Fruit fly (Drosophila melanogaster) whole organism, embryonic: Measurements from ENCODE around the gene CG10863.

Source experiments
- Abd-B ChIP-seq: fragments of 200-800 bp; sonication (Bioruptor generic); optimal IDR thresholded peaks from 2 replicates; lab custom pipeline; 2018; ENCODE audit warnings: missing biosample characterization, mild to moderate bottlenecking, missing genetic modification characterization, moderate library complexity
- Antp ChIP-seq: fragments of 200-800 bp; sonication (Bioruptor generic); optimal IDR thresholded peaks from 3 replicates; lab custom pipeline; 2016; ENCODE audit warnings: missing biosample characterization, missing genetic modification characterization
- Atf6 ChIP-seq: fragments of 200-800 bp; sonication (Bioruptor generic); IDR thresholded peaks from 2 replicates; pipeline ENCODE4 v1.3.6; 2022; ENCODE audit warnings: missing biosample characterization, missing genetic modification characterization
- Bgb ChIP-seq: fragments of 200-800 bp; sonication (Bioruptor generic); IDR thresholded peaks from 2 replicates; pipeline ENCODE4 v1.3.6; 2022; ENCODE audit warnings: missing biosample characterization, missing genetic modification characterization; ENCODE audit not compliant: partially characterized antibody
- CG10147 ChIP-seq: fragments of 200-800 bp; sonication (Bioruptor generic); optimal IDR thresholded peaks from 2 replicates; lab custom pipeline; 2019; ENCODE audit warnings: missing biosample characterization, mild to moderate bottlenecking, missing genetic modification characterization, moderate library complexity
- CG13123 ChIP-seq: fragments of 200-800 bp; sonication (Bioruptor generic); optimal IDR thresholded peaks from 2 replicates; lab custom pipeline; 2016; ENCODE audit warnings: missing biosample characterization, missing genetic modification characterization
- CG14014 ChIP-seq: fragments of 200-800 bp; sonication (Bioruptor generic); IDR thresholded peaks from 2 replicates; pipeline ENCODE4 v1.3.6; 2022; ENCODE audit warnings: missing biosample characterization, missing genetic modification characterization
- CG17328 ChIP-seq: fragments of 200-800 bp; sonication (Bioruptor generic); IDR thresholded peaks from 2 replicates; pipeline ENCODE4 v1.3.6; 2022; ENCODE audit warnings: missing biosample characterization, missing genetic modification characterization
- CG2678 ChIP-seq: fragments of 200-800 bp; sonication (Bioruptor generic); optimal IDR thresholded peaks from 3 replicates; lab custom pipeline; 2019; ENCODE audit warnings: missing biosample characterization, mild to moderate bottlenecking, missing genetic modification characterization, moderate library complexity
- CG33213 ChIP-seq: fragments of 200-800 bp; sonication (Bioruptor generic); optimal IDR thresholded peaks from 3 replicates; lab custom pipeline; 2016; ENCODE audit warnings: missing biosample characterization, missing genetic modification characterization
- CG9437 ChIP-seq: fragments of 200-800 bp; sonication (Bioruptor generic); optimal IDR thresholded peaks from 2 replicates; lab custom pipeline; 2018; ENCODE audit warnings: missing biosample characterization, mild to moderate bottlenecking, missing genetic modification characterization
- CG9932 ChIP-seq: fragments of 200-800 bp; sonication (Bioruptor generic); IDR thresholded peaks from 2 replicates; pipeline ENCODE4 v1.3.6; 2022; ENCODE audit warnings: missing biosample characterization, missing genetic modification characterization
- Dbx ChIP-seq: fragments of 200-800 bp; sonication (Bioruptor generic); IDR thresholded peaks from 3 replicates; pipeline ENCODE4 v1.3.6; 2022; ENCODE audit warnings: missing biosample characterization, missing genetic modification characterization
- ERR ChIP-seq: fragments of 200-800 bp; sonication (Bioruptor generic); optimal IDR thresholded peaks from 2 replicates; lab custom pipeline; 2016; ENCODE audit warnings: missing biosample characterization, missing genetic modification characterization
- HLH4C ChIP-seq: fragments of 200-800 bp; sonication (Bioruptor generic); IDR thresholded peaks from 3 replicates; pipeline ENCODE4 v1.3.6; 2022; ENCODE audit warnings: missing biosample characterization, missing genetic modification characterization; ENCODE audit not compliant: partially characterized antibody
- Hmr ChIP-seq: fragments of 200-800 bp; sonication (Bioruptor generic); optimal IDR thresholded peaks from 3 replicates; lab custom pipeline; 2017; ENCODE audit warnings: mild to moderate bottlenecking, missing biosample characterization, missing genetic modification reagents, missing genetic modification characterization
- Hr51 ChIP-seq, 2 experiments: fragments of 200-800 bp; sonication (Bioruptor generic); optimal IDR thresholded peaks; 2 replicates in 1 of 2; 3 replicates in 1 of 2; lab custom pipeline; 2016 to 2018; ENCODE audit warnings: missing biosample characterization in 2 of 2, missing genetic modification characterization in 2 of 2, mild to moderate bottlenecking in 1 of 2, moderate library complexity in 1 of 2
- Hsf ChIP-seq: fragments of 200-800 bp; sonication (Bioruptor generic); optimal IDR thresholded peaks from 3 replicates; lab custom pipeline; 2016; ENCODE audit warnings: missing biosample characterization, missing genetic modification characterization
- Kr ChIP-seq: fragments of 200-800 bp; sonication (Bioruptor generic); optimal IDR thresholded peaks from 2 replicates; lab custom pipeline; 2017; ENCODE audit warnings: missing biosample characterization, mild to moderate bottlenecking, missing genetic modification characterization
- Lhr ChIP-seq: fragments of 200-800 bp; sonication (Bioruptor generic); optimal IDR thresholded peaks from 3 replicates; lab custom pipeline; 2017; ENCODE audit warnings: mild to moderate bottlenecking, missing biosample characterization, missing genetic modification reagents, missing genetic modification characterization
- MESR4 ChIP-seq: fragments of 200-800 bp; sonication (Bioruptor generic); optimal IDR thresholded peaks from 2 replicates; lab custom pipeline; 2018; ENCODE audit warnings: missing biosample characterization, mild to moderate bottlenecking, missing genetic modification characterization, moderate library complexity
- Max ChIP-seq: fragments of 200-800 bp; sonication (Bioruptor generic); optimal IDR thresholded peaks from 2 replicates; lab custom pipeline; 2016; ENCODE audit warnings: missing biosample characterization, mild to moderate bottlenecking, missing genetic modification characterization
- Mrtf ChIP-seq: fragments of 200-800 bp; sonication (Bioruptor generic); IDR thresholded peaks from 3 replicates; pipeline ENCODE4 v1.3.6; 2022; ENCODE audit warnings: missing biosample characterization, missing genetic modification characterization
- Myb ChIP-seq: fragments of 200-800 bp; sonication (Bioruptor generic); optimal IDR thresholded peaks from 2 replicates; lab custom pipeline; 2016; ENCODE audit warnings: missing biosample characterization, missing genetic modification characterization
- Nf-YA ChIP-seq: fragments of 200-800 bp; sonication (Bioruptor generic); IDR thresholded peaks from 2 replicates; pipeline ENCODE4 v1.3.6; 2022; ENCODE audit warnings: missing biosample characterization, missing genetic modification characterization
- Oli ChIP-seq: fragments of 200-800 bp; sonication (Bioruptor generic); optimal IDR thresholded peaks from 2 replicates; lab custom pipeline; 2018; ENCODE audit warnings: missing biosample characterization, mild to moderate bottlenecking, missing genetic modification characterization, moderate library complexity
- Pdp1 ChIP-seq, 2 experiments: fragments of 200-800 bp; sonication (Bioruptor generic); optimal IDR thresholded peaks; 3 replicates each; lab custom pipeline; 2016; ENCODE audit warnings: missing biosample characterization in 2 of 2, missing genetic modification characterization in 2 of 2, mild to moderate bottlenecking in 1 of 2, moderate library complexity in 1 of 2
- Ravus ChIP-seq: fragments of 200-800 bp; sonication (Bioruptor generic); IDR thresholded peaks from 2 replicates; pipeline ENCODE4 v1.3.6; 2022; ENCODE audit warnings: missing biosample characterization, missing genetic modification characterization
- Sox100B ChIP-seq: fragments of 200-800 bp; sonication (Bioruptor generic); optimal IDR thresholded peaks from 3 replicates; lab custom pipeline; 2018; ENCODE audit warnings: missing biosample characterization, mild to moderate bottlenecking, missing genetic modification characterization
- Stat92E ChIP-seq, 3 experiments: fragments of >200 bp in 2 of 3; fragments of 200-800 bp in 1 of 3; sonication (Bioruptor generic) in 1 of 3; optimal IDR thresholded peaks; 2 replicates each; lab custom pipeline; 2017 to 2019; ENCODE audit warnings: missing biosample characterization in 3 of 3, missing genetic modification characterization in 3 of 3, mild to moderate bottlenecking in 1 of 3, moderate library complexity in 1 of 3
- ara ChIP-seq: fragments of 200-800 bp; sonication (Bioruptor generic); IDR thresholded peaks from 2 replicates; pipeline ENCODE4 v1.3.6; 2022; ENCODE audit warnings: missing biosample characterization, missing genetic modification characterization
- az2 ChIP-seq: fragments of 200-800 bp; sonication (Bioruptor generic); optimal IDR thresholded peaks from 3 replicates; lab custom pipeline; 2016; ENCODE audit warnings: missing biosample characterization, missing genetic modification characterization
- chm ChIP-seq: fragments of 200-800 bp; sonication (Bioruptor generic); IDR thresholded peaks from 2 replicates; pipeline ENCODE4 v1.3.6; 2022; ENCODE audit warnings: missing biosample characterization, missing genetic modification characterization
- crc ChIP-seq: fragments of 200-800 bp; sonication (Bioruptor generic); optimal IDR thresholded peaks from 2 replicates; lab custom pipeline; 2016; ENCODE audit warnings: missing biosample characterization, missing genetic modification characterization
- cwo ChIP-seq: fragments of 200-800 bp; sonication (Bioruptor generic); optimal IDR thresholded peaks from 3 replicates; lab custom pipeline; 2017; ENCODE audit warnings: missing biosample characterization, missing genetic modification characterization, mild to moderate bottlenecking, moderate library complexity, missing genetic modification reagents
- da ChIP-seq: fragments of 200-800 bp; sonication (Bioruptor generic); optimal IDR thresholded peaks from 2 replicates; lab custom pipeline; 2016; ENCODE audit warnings: missing biosample characterization, missing genetic modification characterization
- en ChIP-seq: fragments of 200-800 bp; sonication (Bioruptor generic); optimal IDR thresholded peaks from 2 replicates; lab custom pipeline; 2016; ENCODE audit warnings: missing biosample characterization, missing genetic modification characterization
- grn ChIP-seq: fragments of 200-800 bp; sonication (Bioruptor generic); optimal IDR thresholded peaks from 3 replicates; lab custom pipeline; 2017; ENCODE audit warnings: missing biosample characterization, missing genetic modification characterization
- gsb ChIP-seq: fragments of 200-800 bp; sonication (Bioruptor generic); IDR thresholded peaks from 2 replicates; pipeline ENCODE4 v1.3.6; 2022; ENCODE audit warnings: missing biosample characterization, missing genetic modification characterization
- kah ChIP-seq: fragments of 200-800 bp; sonication (Bioruptor generic); optimal IDR thresholded peaks from 2 replicates; lab custom pipeline; 2018; ENCODE audit warnings: missing biosample characterization, mild to moderate bottlenecking, missing genetic modification characterization
- nerfin-2 ChIP-seq: fragments of 200-800 bp; sonication (Bioruptor generic); IDR thresholded peaks from 2 replicates; pipeline ENCODE4 v1.3.6; 2022; ENCODE audit warnings: missing biosample characterization, missing genetic modification characterization; ENCODE audit not compliant: partially characterized antibody
- odd ChIP-seq: fragments of 200-800 bp; sonication (Bioruptor generic); optimal IDR thresholded peaks from 2 replicates; lab custom pipeline; 2017; ENCODE audit warnings: missing biosample characterization, mild to moderate bottlenecking, missing genetic modification characterization
- p53 ChIP-seq: fragments of 200-800 bp; sonication (Bioruptor generic); optimal IDR thresholded peaks from 2 replicates; lab custom pipeline; 2016; ENCODE audit warnings: missing biosample characterization, missing genetic modification characterization
- pho ChIP-seq: fragments of 200-800 bp; sonication (Bioruptor generic); optimal IDR thresholded peaks from 2 replicates; lab custom pipeline; 2016; ENCODE audit warnings: missing biosample characterization, missing genetic modification characterization
- prd ChIP-seq, 3 experiments: fragments of >200 bp in 2 of 3; fragments of 200-800 bp in 1 of 3; sonication (Bioruptor generic) in 1 of 3; optimal IDR thresholded peaks in 2 of 3; IDR thresholded peaks in 1 of 3; 2 replicates in 2 of 3; 3 replicates in 1 of 3; pipeline versions ENCODE4 v1.3.6 to Lab custom; 2017 to 2022; ENCODE audit warnings: missing biosample characterization in 1 of 3, missing genetic modification characterization in 1 of 3
- pum ChIP-seq: fragments of 200-800 bp; sonication (Bioruptor generic); optimal IDR thresholded peaks from 2 replicates; lab custom pipeline; 2016; ENCODE audit warnings: missing biosample characterization, missing genetic modification characterization
- sc ChIP-seq, 3 experiments: fragments of >200 bp in 2 of 3; fragments of 200-800 bp in 1 of 3; sonication (Bioruptor generic) in 1 of 3; optimal IDR thresholded peaks; 2 replicates in 2 of 3; 3 replicates in 1 of 3; lab custom pipeline; 2017; ENCODE audit warnings: mild to moderate bottlenecking in 1 of 3, missing biosample characterization in 1 of 3, missing genetic modification characterization in 1 of 3, missing genetic modification reagents in 1 of 3
- sim ChIP-seq: fragments of 200-800 bp; sonication (Bioruptor generic); IDR thresholded peaks from 2 replicates; pipeline ENCODE4 v1.3.6; 2022; ENCODE audit warnings: missing biosample characterization, missing genetic modification characterization
- tio ChIP-seq: fragments of 200-800 bp; sonication (Bioruptor generic); optimal IDR thresholded peaks from 2 replicates; lab custom pipeline; 2017; ENCODE audit warnings: missing biosample characterization, missing genetic modification characterization, inconsistent platforms
- twi ChIP-seq: fragments of 200-800 bp; optimal IDR thresholded peaks from 2 replicates; lab custom pipeline; 2019; ENCODE audit warnings: missing biosample characterization, mild to moderate bottlenecking, missing genetic modification characterization, moderate library complexity

The CG10863 gene

dm6 chr3L:3937806-3938205 lies 4.5 kb downstream of the CG10863 start, which contains the start of gene CG10866 (continued):
- TF ChIP-seq az2: no peak
- TF ChIP-seq Ravus (GFP tag; lab: Robert Waterston, UW): no peak
- no peak for TF ChIP-seq Dbx (GFP tag; lab: Robert Waterston, UW)
- TF ChIP-seq CG2678 (tag; lab: Kevin White, UChicago): no peak
- TF ChIP-seq odd: no peak
- peak; percentile 93 for TF ChIP-seq Myb (GFP tag; lab: Kevin White, UChicago)
- TF ChIP-seq da (GFP tag; lab: Kevin White, UChicago): no peak
- TF ChIP-seq Stat92E (GFP tag; optimal IDR thresholded peaks at IDR 0.05; lab: Kevin White, UChicago): no peak
- no peak for TF ChIP-seq CG9437 (GFP tag; lab: Kevin White, UChicago)
- no peak for TF ChIP-seq CG10147 (GFP tag; lab: Kevin White, UChicago)
- TF ChIP-seq Antp: no peak
- TF ChIP-seq Hr51 (GFP tag; optimal IDR thresholded peaks at IDR 0.05; lab: Kevin White, UChicago): no peak
- TF ChIP-seq en (GFP tag; lab: Kevin White, UChicago): no peak
- no peak for TF ChIP-seq Atf6 (GFP tag; lab: Robert Waterston, UW)
- TF ChIP-seq pum (GFP tag; lab: Kevin White, UChicago): no peak
- TF ChIP-seq tio (GFP tag; lab: Kevin White, UChicago): no peak
- no peak for TF ChIP-seq ERR (GFP tag; lab: Kevin White, UChicago)
- TF ChIP-seq sc (optimal IDR thresholded peaks at IDR 0.05; lab: Kevin White, UChicago): no peak
- TF ChIP-seq sc (GFP tag; optimal IDR thresholded peaks at IDR 0.05; lab: Kevin White, UChicago): no peak
- TF ChIP-seq grn (GFP tag; lab: Kevin White, UChicago): no peak
- TF ChIP-seq sim (GFP tag; lab: Robert Waterston, UW): no peak
- no peak for TF ChIP-seq p53
- TF ChIP-seq chm (GFP tag; lab: Robert Waterston, UW): no peak
- peak; percentile 85 for TF ChIP-seq Bgb (GFP tag; lab: Robert Waterston, UW)
- TF ChIP-seq Sox100B (GFP tag; lab: Kevin White, UChicago): no peak
- no peak for TF ChIP-seq pho (GFP tag; lab: Kevin White, UChicago)
- no peak for TF ChIP-seq CG17328 (GFP tag; lab: Robert Waterston, UW)
- peak; percentile 84 for TF ChIP-seq HLH4C
- no peak for TF ChIP-seq ara
- no peak for TF ChIP-seq crc
- TF ChIP-seq Pdp1 (GFP tag; optimal IDR thresholded peaks at IDR 0.05; lab: Kevin White, UChicago): peak in 1 of 2 experiments; percentile 51
- TF ChIP-seq Lhr: no peak
- no peak for TF ChIP-seq Kr (GFP tag; lab: Kevin White, UChicago)
- no peak for TF ChIP-seq Mrtf (GFP tag; lab: Robert Waterston, UW)
- no peak for TF ChIP-seq gsb
- no peak for TF ChIP-seq CG14014 (GFP tag; lab: Robert Waterston, UW)
- no peak for TF ChIP-seq Oli
- no peak for TF ChIP-seq CG9932 (GFP tag; lab: Robert Waterston, UW)
- TF ChIP-seq nerfin-2 (GFP tag; lab: Robert Waterston, UW): no peak
- TF ChIP-seq Nf-YA (GFP tag; lab: Robert Waterston, UW): no peak
- no peak for TF ChIP-seq Hmr (GFP tag; lab: Kevin White, UChicago)
- TF ChIP-seq MESR4 (GFP tag; lab: Kevin White, UChicago): peak; percentile 42
- no peak for TF ChIP-seq Hsf (GFP tag; lab: Kevin White, UChicago)
- no peak for TF ChIP-seq twi
- TF ChIP-seq prd (optimal IDR thresholded peaks at IDR 0.05; lab: Kevin White, UChicago): no peak
- TF ChIP-seq prd (GFP tag; IDR thresholded peaks at IDR 0.05; lab: Robert Waterston, UW): no peak
- no peak for TF ChIP-seq CG33213 (GFP tag; lab: Kevin White, UChicago)
- TF ChIP-seq kah (GFP tag; lab: Kevin White, UChicago): no peak
- no peak for TF ChIP-seq Max (GFP tag; lab: Kevin White, UChicago)
- no peak for TF ChIP-seq CG13123
- no peak for TF ChIP-seq cwo (GFP tag; lab: Kevin White, UChicago)
- no peak for TF ChIP-seq Abd-B (GFP tag; lab: Kevin White, UChicago)
